Fruit fly (Drosophila melanogaster): Measurements from ENCODE around the gene jp.

jp gene

DNA sequence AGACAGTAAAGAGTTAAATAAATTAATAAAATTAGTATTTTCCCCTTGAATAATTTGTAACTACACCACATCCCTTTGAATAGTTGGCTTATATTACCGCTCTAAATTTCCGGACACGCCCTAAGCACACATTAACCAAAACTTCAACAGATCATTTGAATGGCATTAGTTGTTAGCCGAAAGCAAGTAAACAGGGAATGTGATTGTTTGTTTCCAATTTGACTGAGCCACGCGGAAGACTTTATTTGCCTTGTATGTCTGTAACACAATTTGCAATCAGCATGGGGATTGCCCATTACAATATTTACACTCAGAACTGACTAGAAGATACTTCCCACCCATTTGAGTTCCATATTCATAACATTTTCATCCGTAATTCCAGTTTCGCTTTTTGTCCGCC lies 56.9 kb downstream of the jp start:
- no peak for TF ChIP-seq kah (GFP tag; optimal IDR thresholded peaks at IDR 0.05)
- TF ChIP-seq C15 (GFP tag; IDR thresholded peaks at IDR 0.05) = no peak
- no peak for TF ChIP-seq H2.0 (GFP tag; IDR thresholded peaks at IDR 0.05)
- 0 out of 2 replicates have a peak, but pooled peaks have one; percentile 4 for TF ChIP-seq CG4730 (GFP tag; IDR thresholded peaks at IDR 0.05)
- no peak for TF ChIP-seq CG13624 (GFP tag; optimal IDR thresholded peaks at IDR 0.05)
- no peak for TF ChIP-seq CG6272 (GFP tag; IDR thresholded peaks at IDR 0.05)
- TF ChIP-seq bcd (GFP tag; optimal IDR thresholded peaks at IDR 0.05) = no peak
- TF ChIP-seq HLHmδ (GFP tag; optimal IDR thresholded peaks at IDR 0.05) = no peak
- TF ChIP-seq hkb (optimal IDR thresholded peaks at IDR 0.05) = no peak
- no peak for TF ChIP-seq hkb (GFP tag; IDR thresholded peaks at IDR 0.05)
- no peak for TF ChIP-seq ewg (GFP tag; optimal IDR thresholded peaks at IDR 0.05)
- no peak for TF ChIP-seq CG31365 (tag; optimal IDR thresholded peaks at IDR 0.05)
- TF ChIP-seq cad (GFP tag; optimal IDR thresholded peaks at IDR 0.05) = no peak
- no peak for TF ChIP-seq gro (GFP tag; optimal IDR thresholded peaks at IDR 0.05)
- TF ChIP-seq shn (GFP tag; optimal IDR thresholded peaks at IDR 0.05) = no peak
- TF ChIP-seq CG15011 (GFP tag; optimal IDR thresholded peaks at IDR 0.05) = peak; percentile 46
- TF ChIP-seq sug (tag; optimal IDR thresholded peaks at IDR 0.05) = no peak
- no peak for TF ChIP-seq ro (GFP tag; IDR thresholded peaks at IDR 0.05)
- TF ChIP-seq CG10267 (tag; optimal IDR thresholded peaks at IDR 0.05) = no peak
- TF ChIP-seq trem (tag; optimal IDR thresholded peaks at IDR 0.05) = no peak
- no peak for TF ChIP-seq CG1024 (GFP tag; IDR thresholded peaks at IDR 0.05)
- TF ChIP-seq CG6765 (GFP tag; optimal IDR thresholded peaks at IDR 0.05) = peak; percentile 60
- no peak for TF ChIP-seq Sry-β (GFP tag; optimal IDR thresholded peaks at IDR 0.05)
- TF ChIP-seq chn (GFP tag; optimal IDR thresholded peaks at IDR 0.05) = no peak
- no peak for TF ChIP-seq gce (GFP tag; IDR thresholded peaks at IDR 0.05)
- no peak for TF ChIP-seq BEAF-32 (GFP tag; optimal IDR thresholded peaks at IDR 0.05)
- TF ChIP-seq Drgx (GFP tag; IDR thresholded peaks at IDR 0.05) = no peak
- TF ChIP-seq mirr (GFP tag; optimal IDR thresholded peaks at IDR 0.05) = peak; percentile 83
- no peak for TF ChIP-seq maf-S (GFP tag; optimal IDR thresholded peaks at IDR 0.05)
- no peak for TF ChIP-seq CG10565 (GFP tag; optimal IDR thresholded peaks at IDR 0.05)
- TF ChIP-seq ac (GFP tag; optimal IDR thresholded peaks at IDR 0.05) = no peak
- peak; percentile 60 for TF ChIP-seq caup (GFP tag; optimal IDR thresholded peaks at IDR 0.05; ENCODE audit: severe bottlenecking)
- TF ChIP-seq Dp (GFP tag; optimal IDR thresholded peaks at IDR 0.05) = no peak
- TF ChIP-seq en (GFP tag; optimal IDR thresholded peaks at IDR 0.05) = no peak
- TF ChIP-seq GATAe (GFP tag; conservative IDR thresholded peaks at IDR 0.05) = no peak
- no peak for TF ChIP-seq lmd (GFP tag; IDR thresholded peaks at IDR 0.05)
- TF ChIP-seq CG2116 (GFP tag; optimal IDR thresholded peaks at IDR 0.05) = no peak
- TF ChIP-seq CG6813 (GFP tag; optimal IDR thresholded peaks at IDR 0.05) = no peak
- TF ChIP-seq CG4328 (GFP tag; optimal IDR thresholded peaks at IDR 0.05) = peak; percentile 4
- peak; percentile 23 for TF ChIP-seq CG7556 (GFP tag; optimal IDR thresholded peaks at IDR 0.05)
- no peak for TF ChIP-seq B-H1 (GFP tag; IDR thresholded peaks at IDR 0.05)
- no peak for TF ChIP-seq unc-4 (GFP tag; IDR thresholded peaks at IDR 0.05; ENCODE audit: partially characterized antibody)
- no peak for TF ChIP-seq CG1792 (GFP tag; optimal IDR thresholded peaks at IDR 0.05)
- TF ChIP-seq chm (GFP tag; IDR thresholded peaks at IDR 0.05) = no peak
- no peak for TF ChIP-seq tna (GFP tag; IDR thresholded peaks at IDR 0.05; ENCODE audit: partially characterized antibody)
- no peak for TF ChIP-seq CG3995 (GFP tag; optimal IDR thresholded peaks at IDR 0.05)
- TF ChIP-seq Asciz (GFP tag; optimal IDR thresholded peaks at IDR 0.05) = peak; percentile 7
- no peak for TF ChIP-seq wor (GFP tag; IDR thresholded peaks at IDR 0.05)
- TF ChIP-seq CG10959 (GFP tag; IDR thresholded peaks at IDR 0.05) = no peak
- peak; percentile 48; the same call in 1 of the 2 replicates for TF ChIP-seq Atf6 (GFP tag; IDR thresholded peaks at IDR 0.05)
- TF ChIP-seq z (GFP tag; IDR thresholded peaks at IDR 0.05) = no peak
- TF ChIP-seq kni (GFP tag; optimal IDR thresholded peaks at IDR 0.05) = no peak

Measured in whole organism, embryonic.